Fruit fly (Drosophila melanogaster): ENCODE data around the gene RpL13.
A peak's percentile ranks its signal among the peaks of the same experiment; 100 is the strongest.

Gene RpL13

DNA sequence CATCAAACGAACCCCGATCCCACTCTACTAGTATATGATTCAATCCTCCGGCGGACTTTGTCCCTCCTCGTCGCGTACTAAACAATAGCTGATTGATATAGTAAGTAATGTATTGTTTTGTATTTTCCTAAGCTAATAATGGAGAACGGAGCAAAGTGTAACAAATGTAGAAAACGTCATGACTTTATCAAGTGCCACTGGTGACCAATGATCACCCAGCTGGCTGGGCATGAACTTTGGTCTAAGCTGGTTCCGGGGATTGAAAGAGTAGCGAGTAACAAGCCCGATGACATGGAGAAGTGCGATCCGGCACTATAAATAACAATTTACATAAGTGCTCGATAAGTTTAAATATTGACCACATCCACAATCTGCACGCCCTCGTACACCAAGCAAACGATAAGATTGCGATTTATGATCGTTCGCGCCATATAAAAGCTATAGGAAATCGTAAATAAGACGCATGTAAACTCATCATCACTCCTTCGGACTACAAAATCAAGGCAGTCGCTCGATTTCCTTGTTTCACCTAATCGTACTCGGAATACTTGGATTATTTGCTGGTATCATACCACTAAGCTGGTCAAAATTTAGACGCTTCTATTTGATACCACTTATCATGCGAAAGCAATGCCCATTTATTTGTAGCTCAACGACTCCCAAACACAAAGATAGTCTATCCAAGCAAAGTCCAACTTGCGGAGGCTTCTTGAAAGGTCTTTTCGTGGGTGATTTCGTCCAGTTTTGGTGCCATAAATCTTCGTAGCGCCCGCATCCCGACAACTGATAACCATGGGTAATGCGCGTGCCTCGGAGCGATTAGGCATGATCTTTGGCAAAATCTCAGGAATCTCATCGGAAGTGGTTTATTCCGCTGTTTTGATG, 17.7 kb upstream of the RpL13 start:
- TF ChIP-seq CG7045 (GFP tag; optimal IDR thresholded peaks at IDR 0.05) (peak; percentile 0), cic (GFP tag; optimal IDR thresholded peaks at IDR 0.05) (peak; percentile 19), CG12768 (GFP tag; optimal IDR thresholded peaks at IDR 0.05) (peak; percentile 72), Mnt (GFP tag; optimal IDR thresholded peaks at IDR 0.05) (no peak)

DNA sequence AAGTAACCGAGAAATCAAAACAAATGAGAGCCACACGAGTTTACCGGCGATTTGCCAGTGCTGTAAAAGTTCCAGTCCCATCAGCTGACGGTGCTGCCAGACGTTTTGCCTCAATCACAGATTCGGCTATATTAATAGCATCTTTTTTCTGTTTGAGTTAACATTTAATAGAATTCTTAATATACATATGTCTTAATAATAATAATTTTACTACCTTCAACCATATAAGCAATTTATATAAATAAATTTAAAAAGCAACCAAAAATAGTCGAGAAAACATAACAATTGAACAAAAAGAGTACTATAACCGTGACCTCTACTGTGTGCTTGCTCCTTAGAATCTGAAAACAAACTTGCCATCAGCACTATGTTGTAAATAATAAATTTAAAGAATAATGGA, 13.0 kb upstream of the RpL13 start, which contains the start of the genes CG13126 and CG4709:
CG13126 (minus strand) TSS at position 63 of the 400 bp plus-strand sequence.
CG4709 (plus strand) TSS at position 207 of the 400 bp plus-strand sequence.
- TF ChIP-seq Hr96 (GFP tag; optimal IDR thresholded peaks at IDR 0.05): peak; percentile 17
- peak; percentile 61 for TF ChIP-seq tj (GFP tag; optimal IDR thresholded peaks at IDR 0.05)
- no peak for TF ChIP-seq CG5204 (GFP tag; optimal IDR thresholded peaks at IDR 0.05)
- peak; percentile 50 for TF ChIP-seq cic (GFP tag; optimal IDR thresholded peaks at IDR 0.05)
- TF ChIP-seq CG7045 (GFP tag; optimal IDR thresholded peaks at IDR 0.05): peak; percentile 89
- peak; percentile 61 for TF ChIP-seq Clk (GFP tag; optimal IDR thresholded peaks at IDR 0.05)
- TF ChIP-seq Mnt (GFP tag; optimal IDR thresholded peaks at IDR 0.05): peak; percentile 85
- no peak for TF ChIP-seq CG1620 (GFP tag; optimal IDR thresholded peaks at IDR 0.05)
- TF ChIP-seq ovo (GFP tag; optimal IDR thresholded peaks at IDR 0.05): peak; percentile 38
- peak; percentile 60 for TF ChIP-seq toe (GFP tag; optimal IDR thresholded peaks at IDR 0.05)
- TF ChIP-seq pad (GFP tag; optimal IDR thresholded peaks at IDR 0.05): peak; percentile 79
- TF ChIP-seq CG12768 (GFP tag; optimal IDR thresholded peaks at IDR 0.05): peak; percentile 90
- peak; percentile 89 for TF ChIP-seq CG33017 (tag; optimal IDR thresholded peaks at IDR 0.05)
- peak; percentile 94 for TF ChIP-seq CG7101 (tag; optimal IDR thresholded peaks at IDR 0.05)
- TF ChIP-seq kay (GFP tag; ENCODE audit: borderline replicate concordance): no peak
- peak; percentile 92 for TF ChIP-seq bab1 (GFP tag; optimal IDR thresholded peaks at IDR 0.05)
- TF ChIP-seq Crg-1 (GFP tag; optimal IDR thresholded peaks at IDR 0.05): peak; percentile 69
- TF ChIP-seq CG14711 (tag; optimal IDR thresholded peaks at IDR 0.05): peak; percentile 95
- TF ChIP-seq CG11617 (GFP tag; optimal IDR thresholded peaks at IDR 0.05): peak; percentile 89
- no peak for TF ChIP-seq cnc (optimal IDR thresholded peaks at IDR 0.05)

DNA sequence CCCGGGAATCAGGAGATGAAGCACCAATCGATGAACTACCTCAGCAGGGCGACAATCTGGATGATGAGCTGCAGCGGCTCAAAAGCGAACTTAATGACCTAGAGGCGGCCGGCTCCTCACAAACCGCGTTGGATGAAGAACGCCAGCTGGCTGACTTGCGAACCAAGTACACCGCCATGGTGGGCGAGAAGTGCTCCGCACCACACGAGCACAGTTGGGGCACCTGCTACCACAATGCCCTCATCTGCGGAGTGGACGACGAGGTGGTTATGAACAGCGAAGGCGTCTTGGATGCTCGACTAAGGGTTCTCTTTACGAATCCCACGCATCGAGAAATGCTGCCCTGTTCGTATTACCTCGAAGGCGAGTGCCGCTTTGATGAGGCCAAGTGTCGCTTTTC, 12.4 kb upstream of the RpL13 start:
- TF ChIP-seq CG5204 (GFP tag; optimal IDR thresholded peaks at IDR 0.05) (no peak), ovo (GFP tag; optimal IDR thresholded peaks at IDR 0.05) (no peak), cnc (optimal IDR thresholded peaks at IDR 0.05) (no peak), Mnt (GFP tag; optimal IDR thresholded peaks at IDR 0.05) (no peak), Hr96 (GFP tag; optimal IDR thresholded peaks at IDR 0.05) (no peak), toe (GFP tag; optimal IDR thresholded peaks at IDR 0.05) (no peak), Clk (GFP tag; optimal IDR thresholded peaks at IDR 0.05) (no peak)

DNA sequence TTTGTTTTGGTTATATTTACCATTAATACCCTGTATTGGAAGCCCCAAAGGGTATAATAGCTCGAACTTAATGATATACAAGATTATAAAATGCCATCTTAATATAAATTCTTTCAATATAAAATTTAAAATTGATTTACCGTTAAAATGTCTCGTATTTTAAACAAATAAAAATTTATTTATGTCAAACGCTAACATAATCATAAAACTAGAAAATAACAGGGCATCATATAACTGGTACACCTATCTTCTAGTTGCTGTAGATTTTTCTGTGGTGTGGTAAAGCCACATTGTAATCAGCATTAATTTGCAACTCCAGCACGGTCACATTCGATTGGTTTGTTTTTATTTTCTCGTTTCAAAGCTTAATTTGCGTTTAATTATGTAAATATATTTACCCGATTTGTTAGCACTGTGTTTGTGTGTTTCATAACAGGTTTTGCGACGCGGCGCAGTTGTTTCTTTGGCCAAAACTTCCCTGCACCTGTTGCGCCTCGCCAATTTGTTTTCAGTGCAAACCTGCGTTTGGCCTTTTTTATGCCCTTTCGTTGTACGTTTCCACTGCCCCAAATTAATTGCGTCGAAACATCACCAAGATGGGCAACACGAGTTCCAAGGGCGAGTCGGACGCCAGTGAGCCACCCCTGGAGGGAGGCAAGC, 10.0 kb upstream of the RpL13 start, which contains the start of the genes CG4658 and CG5846:
CG4658 (plus strand) TSS at position 140 of the 660 bp plus-strand sequence.
CG5846 (minus strand) TSS at position 245 of the 660 bp plus-strand sequence.
- TF ChIP-seq CG12768 (GFP tag; optimal IDR thresholded peaks at IDR 0.05) (peak; percentile 85), ovo (GFP tag; optimal IDR thresholded peaks at IDR 0.05) (peak; percentile 65), cnc (optimal IDR thresholded peaks at IDR 0.05) (no peak), bab1 (GFP tag; optimal IDR thresholded peaks at IDR 0.05) (peak; percentile 96), Mnt (GFP tag; optimal IDR thresholded peaks at IDR 0.05) (peak; percentile 74), CG14711 (tag; optimal IDR thresholded peaks at IDR 0.05) (peak; percentile 94), tj (GFP tag; optimal IDR thresholded peaks at IDR 0.05) (peak; percentile 68), Hr96 (GFP tag; optimal IDR thresholded peaks at IDR 0.05) (no peak), CG33017 (tag; optimal IDR thresholded peaks at IDR 0.05) (peak; percentile 93), cic (GFP tag; optimal IDR thresholded peaks at IDR 0.05) (peak; percentile 51), toe (GFP tag; optimal IDR thresholded peaks at IDR 0.05) (no peak), kay (GFP tag; ENCODE audit: borderline replicate concordance) (no peak), CG1620 (GFP tag; optimal IDR thresholded peaks at IDR 0.05) (peak; percentile 83), Crg-1 (GFP tag; optimal IDR thresholded peaks at IDR 0.05) (peak; percentile 73), CG7045 (GFP tag; optimal IDR thresholded peaks at IDR 0.05) (peak; percentile 84), pad (GFP tag; optimal IDR thresholded peaks at IDR 0.05) (peak; percentile 64), Clk (GFP tag; optimal IDR thresholded peaks at IDR 0.05) (peak; percentile 45), CG11617 (GFP tag; optimal IDR thresholded peaks at IDR 0.05) (peak; percentile 92), CG7101 (tag; optimal IDR thresholded peaks at IDR 0.05) (peak; percentile 95), CG5204 (GFP tag; optimal IDR thresholded peaks at IDR 0.05) (no peak)

DNA sequence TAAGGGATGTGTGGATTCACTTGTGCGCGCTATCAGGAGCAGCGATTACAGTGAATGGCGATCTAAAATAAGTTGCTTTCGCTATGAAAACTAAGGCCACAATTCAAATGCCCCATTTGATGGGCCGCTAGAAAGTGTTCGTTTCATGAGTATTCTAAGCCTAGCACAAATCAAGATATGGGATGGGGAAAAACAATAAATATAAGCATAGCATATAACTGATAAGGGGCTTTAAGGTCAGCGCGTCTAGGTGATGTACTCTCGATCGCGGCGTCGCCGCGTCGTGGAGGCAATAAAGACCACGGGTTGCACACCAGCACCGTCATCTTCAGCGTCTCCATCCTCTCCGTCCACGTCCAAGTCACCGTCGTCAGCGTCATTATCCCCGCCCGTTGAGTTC, 6.4 kb upstream of the RpL13 start:
- TF ChIP-seq CG33017 (tag; optimal IDR thresholded peaks at IDR 0.05): no peak
- TF ChIP-seq CG5204 (GFP tag; optimal IDR thresholded peaks at IDR 0.05): no peak
- TF ChIP-seq ovo (GFP tag; optimal IDR thresholded peaks at IDR 0.05): no peak
- no peak for TF ChIP-seq CG1620 (GFP tag; optimal IDR thresholded peaks at IDR 0.05)
- no peak for TF ChIP-seq cnc (optimal IDR thresholded peaks at IDR 0.05)
- no peak for TF ChIP-seq CG11617 (GFP tag; optimal IDR thresholded peaks at IDR 0.05)
- no peak for TF ChIP-seq CG12768 (GFP tag; optimal IDR thresholded peaks at IDR 0.05)
- TF ChIP-seq cic (GFP tag; optimal IDR thresholded peaks at IDR 0.05): no peak
- TF ChIP-seq pad (GFP tag; optimal IDR thresholded peaks at IDR 0.05): no peak
- no peak for TF ChIP-seq CG14711 (tag; optimal IDR thresholded peaks at IDR 0.05)

Data from whole organism, adult.